Fruit fly (Drosophila melanogaster) whole organism, embryonic: ENCODE measurements around the gene CHES-1-like.

Experiments
- ATbp ChIP-seq: fragments of 200-800 bp; sonication (Bioruptor generic); optimal IDR thresholded peaks from 2 replicates; lab custom pipeline; 2017; ENCODE audit warnings: missing biosample characterization, mild to moderate bottlenecking, missing genetic modification characterization, missing genetic modification reagents
- C15 ChIP-seq: fragments of 200-800 bp; sonication (Bioruptor generic); IDR thresholded peaks from 3 replicates; pipeline ENCODE4 v1.3.6; 2022; ENCODE audit warnings: missing biosample characterization, missing genetic modification characterization
- CG15269 ChIP-seq: fragments of 200-800 bp; sonication (Bioruptor generic); optimal IDR thresholded peaks from 2 replicates; lab custom pipeline; 2018; ENCODE audit warnings: missing biosample characterization, mild to moderate bottlenecking, missing genetic modification characterization, moderate library complexity
- CG15601 ChIP-seq: fragments of 200-800 bp; sonication (Bioruptor generic); optimal IDR thresholded peaks from 3 replicates; lab custom pipeline; 2019; ENCODE audit warnings: missing biosample characterization, mild to moderate bottlenecking, missing genetic modification characterization, moderate library complexity
- CG15696 ChIP-seq: fragments of 200-800 bp; sonication (Bioruptor generic); optimal IDR thresholded peaks from 2 replicates; lab custom pipeline; 2019; ENCODE audit warnings: missing biosample characterization, mild to moderate bottlenecking, missing genetic modification characterization, moderate library complexity
- CG16863 ChIP-seq: fragments of 200-800 bp; sonication (Bioruptor generic); optimal IDR thresholded peaks from 3 replicates; lab custom pipeline; 2016; ENCODE audit warnings: missing biosample characterization, missing genetic modification characterization
- CG2199 ChIP-seq: fragments of 200-800 bp; sonication (Bioruptor generic); IDR thresholded peaks from 3 replicates; pipeline ENCODE4 v1.3.6; 2022; ENCODE audit warnings: missing biosample characterization, missing genetic modification characterization
- CG3065 ChIP-seq: fragments of 200-800 bp; sonication (Bioruptor generic); optimal IDR thresholded peaks from 2 replicates; lab custom pipeline; 2016; ENCODE audit warnings: missing biosample characterization, missing genetic modification characterization
- CG3407 ChIP-seq: fragments of 200-800 bp; sonication (Bioruptor generic); optimal IDR thresholded peaks from 2 replicates; lab custom pipeline; 2018; ENCODE audit warnings: missing biosample characterization, mild to moderate bottlenecking, missing genetic modification characterization
- CG34376 ChIP-seq: fragments of 200-800 bp; sonication (Bioruptor generic); optimal IDR thresholded peaks from 2 replicates; lab custom pipeline; 2018; ENCODE audit warnings: missing biosample characterization, mild to moderate bottlenecking, missing genetic modification characterization
- CG3838 ChIP-seq: fragments of 200-800 bp; sonication (Bioruptor generic); optimal IDR thresholded peaks from 3 replicates; lab custom pipeline; 2016; ENCODE audit warnings: missing biosample characterization, missing genetic modification characterization
- CG4404 ChIP-seq: fragments of 200-800 bp; sonication (Bioruptor generic); IDR thresholded peaks from 2 replicates; pipeline ENCODE4 v1.3.6; 2022; ENCODE audit warnings: missing biosample characterization, missing genetic modification characterization
- CG4707 ChIP-seq: fragments of 200-800 bp; sonication (Bioruptor generic); optimal IDR thresholded peaks from 2 replicates; lab custom pipeline; 2018; ENCODE audit warnings: missing biosample characterization, mild to moderate bottlenecking, missing genetic modification characterization, moderate library complexity
- CG7271 ChIP-seq: fragments of 200-800 bp; sonication (Bioruptor generic); optimal IDR thresholded peaks from 2 replicates; lab custom pipeline; 2018; ENCODE audit warnings: missing biosample characterization, mild to moderate bottlenecking, missing genetic modification characterization, moderate library complexity
- CG8290 ChIP-seq, 3 experiments: fragments of 200-800 bp; sonication (Bioruptor generic); optimal IDR thresholded peaks; 2 replicates each; lab custom pipeline; 2016 to 2019; ENCODE audit warnings: missing biosample characterization in 3 of 3, missing genetic modification characterization in 3 of 3, mild to moderate bottlenecking in 2 of 3, moderate library complexity in 1 of 3
- CG9727 ChIP-seq: fragments of 200-800 bp; sonication (Bioruptor generic); optimal IDR thresholded peaks from 3 replicates; lab custom pipeline; 2017; ENCODE audit warnings: missing biosample characterization, mild to moderate bottlenecking, missing genetic modification characterization
- CG9817 ChIP-seq: fragments of 200-800 bp; sonication (Bioruptor generic); optimal IDR thresholded peaks from 2 replicates; lab custom pipeline; 2018; ENCODE audit warnings: missing biosample characterization, mild to moderate bottlenecking, missing genetic modification characterization, moderate library complexity
- CHES-1-like ChIP-seq: fragments of 200-800 bp; sonication (Bioruptor generic); optimal IDR thresholded peaks from 2 replicates; lab custom pipeline; 2016; ENCODE audit warnings: missing biosample characterization, missing genetic modification characterization
- Drgx ChIP-seq: fragments of 200-800 bp; sonication (Bioruptor generic); IDR thresholded peaks from 2 replicates; pipeline ENCODE4 v1.3.6; 2022; ENCODE audit warnings: missing biosample characterization, missing genetic modification characterization
- Elba2 ChIP-seq: fragments of 200-800 bp; sonication (Bioruptor generic); optimal IDR thresholded peaks from 3 replicates; lab custom pipeline; 2016; ENCODE audit warnings: missing biosample characterization, missing genetic modification characterization
- Gsc ChIP-seq: fragments of 200-800 bp; sonication (Bioruptor generic); IDR thresholded peaks from 2 replicates; pipeline ENCODE4 v1.3.6; 2022; ENCODE audit warnings: missing biosample characterization, missing genetic modification characterization
- Lhr ChIP-seq: fragments of 200-800 bp; sonication (Bioruptor generic); optimal IDR thresholded peaks from 3 replicates; lab custom pipeline; 2017; ENCODE audit warnings: mild to moderate bottlenecking, missing biosample characterization, missing genetic modification reagents, missing genetic modification characterization
- MBD-R2 ChIP-seq: fragments of 200-800 bp; sonication (Bioruptor generic); IDR thresholded peaks from 2 replicates; pipeline ENCODE4 v1.3.6; 2022; ENCODE audit warnings: missing biosample characterization, missing genetic modification characterization
- MESR4 ChIP-seq: fragments of 200-800 bp; sonication (Bioruptor generic); optimal IDR thresholded peaks from 2 replicates; lab custom pipeline; 2018; ENCODE audit warnings: missing biosample characterization, mild to moderate bottlenecking, missing genetic modification characterization, moderate library complexity
- Mad ChIP-seq: fragments of 200-800 bp; sonication (Bioruptor generic); optimal IDR thresholded peaks from 2 replicates; lab custom pipeline; 2016; ENCODE audit warnings: missing biosample characterization, missing genetic modification characterization
- Pdp1 ChIP-seq, 2 experiments: fragments of 200-800 bp; sonication (Bioruptor generic); optimal IDR thresholded peaks; 3 replicates each; lab custom pipeline; 2016; ENCODE audit warnings: missing biosample characterization in 2 of 2, missing genetic modification characterization in 2 of 2, mild to moderate bottlenecking in 1 of 2, moderate library complexity in 1 of 2
- Poxn ChIP-seq: fragments of 200-800 bp; sonication (Bioruptor generic); IDR thresholded peaks from 2 replicates; pipeline ENCODE4 v1.3.6; 2022; ENCODE audit warnings: missing biosample characterization, missing genetic modification characterization
- Vsx1 ChIP-seq: fragments of 200-800 bp; sonication (Bioruptor generic); optimal IDR thresholded peaks from 2 replicates; lab custom pipeline; 2017; ENCODE audit warnings: missing biosample characterization, mild to moderate bottlenecking, missing genetic modification characterization, missing genetic modification reagents
- Xrp1 ChIP-seq: fragments of 200-800 bp; sonication (Bioruptor generic); IDR thresholded peaks from 2 replicates; pipeline ENCODE4 v1.3.6; 2022; ENCODE audit warnings: missing biosample characterization, missing genetic modification characterization
- cg ChIP-seq: fragments of 200-800 bp; sonication (Bioruptor generic); optimal IDR thresholded peaks from 3 replicates; lab custom pipeline; 2019; ENCODE audit warnings: missing biosample characterization, mild to moderate bottlenecking, missing genetic modification characterization, moderate library complexity
- chinmo ChIP-seq: fragments of 200-800 bp; sonication (Bioruptor generic); IDR thresholded peaks from 4 replicates; pipeline ENCODE4 v1.3.6; 2022; ENCODE audit warnings: missing biosample characterization, missing genetic modification characterization; ENCODE audit not compliant: partially characterized antibody
- ci ChIP-seq: fragments of 200-800 bp; sonication (Bioruptor generic); IDR thresholded peaks from 3 replicates; pipeline ENCODE4 v1.3.6; 2022; ENCODE audit warnings: missing biosample characterization, missing genetic modification characterization
- dan ChIP-seq: fragments of 200-800 bp; sonication (Bioruptor generic); IDR thresholded peaks from 2 replicates; pipeline ENCODE4 v1.3.6; 2022; ENCODE audit warnings: missing biosample characterization, missing genetic modification characterization
- dmrt11E ChIP-seq: fragments of 200-800 bp; sonication (Bioruptor generic); optimal IDR thresholded peaks from 3 replicates; lab custom pipeline; 2018; ENCODE audit warnings: missing biosample characterization, mild to moderate bottlenecking, missing genetic modification characterization, moderate library complexity
- eve ChIP-seq, 2 experiments: fragments of >200 bp; optimal IDR thresholded peaks; 2 replicates each; lab custom pipeline; 2017; ENCODE audit warnings: missing biosample characterization in 2 of 2, missing genetic modification characterization in 2 of 2
- gcm ChIP-seq: fragments of 200-800 bp; sonication (Bioruptor generic); optimal IDR thresholded peaks from 2 replicates; lab custom pipeline; 2019; ENCODE audit warnings: missing biosample characterization, mild to moderate bottlenecking, missing genetic modification characterization, moderate library complexity
- gsb-n ChIP-seq: fragments of 200-800 bp; sonication (Bioruptor generic); optimal IDR thresholded peaks from 3 replicates; lab custom pipeline; 2018; ENCODE audit warnings: missing biosample characterization, mild to moderate bottlenecking, missing genetic modification characterization
- gt ChIP-seq: fragments of 200-800 bp; sonication (Bioruptor generic); IDR thresholded peaks from 2 replicates; pipeline ENCODE4 v1.3.6; 2022; ENCODE audit warnings: missing biosample characterization, missing genetic modification characterization
- ken ChIP-seq: fragments of 200-800 bp; sonication (Bioruptor generic); IDR thresholded peaks from 3 replicates; pipeline ENCODE4 v1.3.6; 2022; ENCODE audit warnings: missing biosample characterization, missing genetic modification characterization
- kni ChIP-seq: fragments of 200-800 bp; sonication (Bioruptor generic); optimal IDR thresholded peaks from 3 replicates; lab custom pipeline; 2017; ENCODE audit warnings: mild to moderate bottlenecking, missing biosample characterization, missing genetic modification reagents, missing genetic modification characterization
- org-1 ChIP-seq: fragments of 200-800 bp; sonication (Bioruptor generic); optimal IDR thresholded peaks from 2 replicates; lab custom pipeline; 2017; ENCODE audit warnings: missing biosample characterization, missing genetic modification characterization
- pita ChIP-seq: fragments of 200-800 bp; sonication (Bioruptor generic); optimal IDR thresholded peaks from 2 replicates; lab custom pipeline; 2017; ENCODE audit warnings: missing biosample characterization, mild to moderate bottlenecking, missing genetic modification characterization
- row ChIP-seq: fragments of 200-800 bp; sonication (Bioruptor generic); IDR thresholded peaks from 3 replicates; pipeline ENCODE4 v1.3.6; 2022; ENCODE audit warnings: missing biosample characterization, missing genetic modification characterization
- schlank ChIP-seq: fragments of 200-800 bp; sonication (Bioruptor generic); optimal IDR thresholded peaks from 2 replicates; lab custom pipeline; 2018; ENCODE audit warnings: missing biosample characterization, mild to moderate bottlenecking, missing genetic modification characterization
- sens ChIP-seq: fragments of 200-800 bp; sonication (Bioruptor generic); peaks from one replicate; lab custom pipeline; 2016; ENCODE audit warnings: missing biosample characterization, missing genetic modification characterization
- sima ChIP-seq: fragments of 200-800 bp; sonication (Bioruptor generic); optimal IDR thresholded peaks from 2 replicates; lab custom pipeline; 2016; ENCODE audit warnings: missing biosample characterization, missing genetic modification characterization
- tx ChIP-seq: fragments of 200-800 bp; sonication (Bioruptor generic); optimal IDR thresholded peaks from 2 replicates; lab custom pipeline; 2016; ENCODE audit warnings: missing biosample characterization, missing genetic modification characterization
- unpg ChIP-seq: fragments of 200-800 bp; sonication (Bioruptor generic); optimal IDR thresholded peaks from 3 replicates; lab custom pipeline; 2018; ENCODE audit warnings: missing biosample characterization, mild to moderate bottlenecking, missing genetic modification characterization, moderate library complexity

The CHES-1-like gene

DNA sequence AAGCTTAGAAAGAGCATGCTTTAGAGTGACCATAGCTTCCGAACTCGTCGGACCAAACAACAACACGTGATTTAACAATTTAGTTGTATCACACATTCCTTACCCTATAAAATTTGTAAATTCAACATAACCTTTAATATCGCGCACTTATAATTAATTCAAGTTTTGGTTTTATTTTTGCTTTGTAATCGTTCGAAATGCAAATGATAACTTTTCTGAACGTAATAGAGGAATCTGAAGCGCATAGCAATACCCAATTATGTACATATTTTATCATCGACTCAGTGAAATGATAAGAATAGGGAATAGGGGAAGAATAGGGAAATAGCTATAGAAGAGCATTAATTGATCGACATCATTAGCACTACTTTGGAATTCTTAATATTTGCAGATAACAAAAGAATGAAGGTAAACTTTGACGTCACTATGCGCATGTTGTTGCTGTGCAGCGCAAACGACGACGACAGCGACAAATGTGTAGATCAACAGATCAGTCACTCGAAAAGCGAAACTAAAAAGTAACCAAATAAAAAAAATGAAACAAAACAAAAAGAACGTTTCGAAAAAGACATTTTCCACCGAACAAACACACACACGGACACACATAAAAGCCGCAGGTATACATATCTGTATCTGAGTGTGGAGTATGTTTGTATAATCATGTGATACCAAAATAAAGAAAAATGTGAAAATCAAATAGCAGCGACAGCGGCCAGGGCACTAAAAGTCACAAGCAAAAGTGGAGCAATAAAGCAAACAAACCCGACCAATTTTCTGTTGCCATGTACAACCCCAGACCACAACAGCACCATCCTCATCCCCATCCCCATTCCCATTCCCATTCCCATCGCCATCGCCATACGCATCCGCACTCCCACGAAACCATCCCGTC, 1.6 kb downstream of the CHES-1-like start (continued):
- TF ChIP-seq CG7271 (tag; lab: Kevin White, UChicago) (no peak), CG2199 (GFP tag; lab: Robert Waterston, UW) (no peak), CG15601 (no peak), CG3838 (GFP tag; lab: Kevin White, UChicago) (no peak), ci (GFP tag; lab: Robert Waterston, UW) (0 out of 3 replicates have a peak, but pooled peaks have one; percentile 40), CG8290 (GFP tag; optimal IDR thresholded peaks at IDR 0.05; lab: Kevin White, UChicago) (no peak), CG8290 (tag; optimal IDR thresholded peaks at IDR 0.05; lab: Kevin White, UChicago) (peak in 1 of 2 experiments; percentile 6), CG16863 (no peak), ATbp (GFP tag; lab: Kevin White, UChicago) (peak; percentile 49), MESR4 (GFP tag; lab: Kevin White, UChicago) (no peak), Poxn (GFP tag; lab: Robert Waterston, UW) (no peak), sima (no peak), CG15696 (tag; lab: Kevin White, UChicago) (peak; percentile 32), CG9727 (no peak), MBD-R2 (GFP tag; lab: Robert Waterston, UW) (peak; percentile 15; the same call in 1 of the 2 replicates), cg (peak; percentile 18), sens (peak; percentile 68), Gsc (GFP tag; lab: Robert Waterston, UW) (no peak), org-1 (no peak), ken (GFP tag; lab: Robert Waterston, UW) (no peak), gt (GFP tag; lab: Robert Waterston, UW) (no peak), eve (GFP tag; optimal IDR thresholded peaks at IDR 0.05; lab: Kevin White, UChicago) (peak in 1 of 2 experiments; percentile 54), Drgx (GFP tag; lab: Robert Waterston, UW) (0 out of 2 replicates have a peak, but pooled peaks have one; percentile 12), unpg (GFP tag; lab: Kevin White, UChicago) (no peak), row (GFP tag; lab: Robert Waterston, UW) (peak; percentile 16), CG34376 (GFP tag; lab: Kevin White, UChicago) (peak; percentile 7), dan (GFP tag; lab: Robert Waterston, UW) (no peak), chinmo (GFP tag; lab: Robert Waterston, UW) (no peak), gcm (GFP tag; lab: Kevin White, UChicago) (no peak), CG15269 (tag; lab: Kevin White, UChicago) (no peak), Mad (GFP tag; lab: Kevin White, UChicago) (no peak), CG4707 (GFP tag; lab: Kevin White, UChicago) (peak; percentile 13), kni (GFP tag; lab: Kevin White, UChicago) (peak; percentile 5), CG3065 (no peak), dmrt11E (tag; lab: Kevin White, UChicago) (peak; percentile 1), CG3407 (GFP tag; lab: Kevin White, UChicago) (peak; percentile 10), Elba2 (GFP tag; lab: Kevin White, UChicago) (no peak), CG9817 (tag; lab: Kevin White, UChicago) (no peak), CG4404 (GFP tag; lab: Robert Waterston, UW) (no peak), C15 (GFP tag; lab: Robert Waterston, UW) (no peak), Vsx1 (peak; percentile 8), Pdp1 (GFP tag; optimal IDR thresholded peaks at IDR 0.05; lab: Kevin White, UChicago) (peak in 1 of 2 experiments; percentile 26), gsb-n (tag; lab: Kevin White, UChicago) (peak; percentile 10), pita (GFP tag; lab: Kevin White, UChicago) (no peak), schlank (tag; lab: Kevin White, UChicago) (peak; percentile 8), tx (GFP tag; lab: Kevin White, UChicago) (no peak), Lhr (GFP tag; lab: Kevin White, UChicago) (no peak), Xrp1 (GFP tag; lab: Robert Waterston, UW) (0 out of 2 replicates have a peak, but pooled peaks have one; percentile 5), CHES-1-like (GFP tag; lab: Kevin White, UChicago) (no peak)
